Fruit fly (Drosophila melanogaster) whole organism, embryonic: ENCODE results near the gene CG14958.

Source experiments
- BEAF-32 ChIP-seq: fragments of 200-800 bp; sonication (Bioruptor generic); optimal IDR thresholded peaks from 3 replicates; lab custom pipeline; 2017; ENCODE audit warnings: missing biosample characterization, missing genetic modification characterization, mild to moderate bottlenecking, moderate library complexity, missing genetic modification reagents
- Bgb ChIP-seq: fragments of 200-800 bp; sonication (Bioruptor generic); IDR thresholded peaks from 2 replicates; pipeline ENCODE4 v1.3.6; 2022; ENCODE audit warnings: missing biosample characterization, missing genetic modification characterization; ENCODE audit not compliant: partially characterized antibody
- CG10654 ChIP-seq: fragments of 200-800 bp; sonication (Bioruptor generic); optimal IDR thresholded peaks from 2 replicates; lab custom pipeline; 2016; ENCODE audit warnings: missing biosample characterization, missing genetic modification characterization
- CG11456 ChIP-seq: fragments of 200-800 bp; sonication (Bioruptor generic); IDR thresholded peaks from 3 replicates; pipeline ENCODE4 v1.3.6; 2022; ENCODE audit warnings: missing biosample characterization, missing genetic modification characterization
- CG11723 ChIP-seq: fragments of 200-800 bp; sonication (Bioruptor generic); optimal IDR thresholded peaks from 2 replicates; lab custom pipeline; 2017; ENCODE audit warnings: missing biosample characterization, mild to moderate bottlenecking, missing genetic modification characterization
- CG12744 ChIP-seq: fragments of 200-800 bp; sonication (Bioruptor generic); optimal IDR thresholded peaks from 2 replicates; lab custom pipeline; 2016; ENCODE audit warnings: missing biosample characterization, missing genetic modification characterization
- CG15514 ChIP-seq: fragments of 200-800 bp; sonication (Bioruptor generic); optimal IDR thresholded peaks from 3 replicates; lab custom pipeline; 2017; ENCODE audit warnings: missing biosample characterization, missing genetic modification characterization, mild to moderate bottlenecking, moderate library complexity, missing genetic modification reagents
- CG17802 ChIP-seq: fragments of 200-800 bp; sonication (Bioruptor generic); optimal IDR thresholded peaks from 2 replicates; lab custom pipeline; 2018; ENCODE audit warnings: missing biosample characterization, mild to moderate bottlenecking, missing genetic modification characterization, moderate library complexity
- CG17829 ChIP-seq: fragments of 200-800 bp; optimal IDR thresholded peaks from 2 replicates; lab custom pipeline; 2019; ENCODE audit warnings: missing biosample characterization, mild to moderate bottlenecking, missing genetic modification characterization, moderate library complexity
- CG18011 ChIP-seq: fragments of 200-800 bp; sonication (Bioruptor generic); optimal IDR thresholded peaks from 2 replicates; lab custom pipeline; 2017; ENCODE audit warnings: missing biosample characterization, missing genetic modification characterization, mild to moderate bottlenecking, moderate library complexity, missing genotype
- CG2120 ChIP-seq: fragments of 200-800 bp; sonication (Bioruptor generic); optimal IDR thresholded peaks from 3 replicates; lab custom pipeline; 2016; ENCODE audit warnings: missing biosample characterization, missing genetic modification characterization
- CG2129 ChIP-seq: fragments of 200-800 bp; sonication (Bioruptor generic); IDR thresholded peaks from 2 replicates; pipeline ENCODE4 v1.3.6; 2022; ENCODE audit warnings: missing biosample characterization, missing genetic modification characterization; ENCODE audit not compliant: partially characterized antibody
- CG5245 ChIP-seq: fragments of 200-800 bp; sonication (Bioruptor generic); optimal IDR thresholded peaks from 3 replicates; lab custom pipeline; 2016; ENCODE audit warnings: missing biosample characterization, missing genetic modification characterization
- CG7928 ChIP-seq: fragments of 200-800 bp; sonication (Bioruptor generic); optimal IDR thresholded peaks from 2 replicates; lab custom pipeline; 2017; ENCODE audit warnings: missing biosample characterization, mild to moderate bottlenecking, missing genetic modification characterization
- CG9817 ChIP-seq: fragments of 200-800 bp; sonication (Bioruptor generic); optimal IDR thresholded peaks from 2 replicates; lab custom pipeline; 2018; ENCODE audit warnings: missing biosample characterization, mild to moderate bottlenecking, missing genetic modification characterization, moderate library complexity
- Dek ChIP-seq: fragments of 200-800 bp; sonication (Bioruptor generic); optimal IDR thresholded peaks from 3 replicates; lab custom pipeline; 2019; ENCODE audit warnings: missing biosample characterization, mild to moderate bottlenecking, missing genetic modification characterization, moderate library complexity
- Fer1 ChIP-seq: fragments of 200-800 bp; sonication (Bioruptor generic); optimal IDR thresholded peaks from 2 replicates; lab custom pipeline; 2017; ENCODE audit warnings: missing biosample characterization, mild to moderate bottlenecking, missing genetic modification characterization
- Fer2 ChIP-seq: fragments of 200-800 bp; sonication (Bioruptor generic); optimal IDR thresholded peaks from 2 replicates; lab custom pipeline; 2018; ENCODE audit warnings: missing biosample characterization, mild to moderate bottlenecking, missing genetic modification characterization, moderate library complexity
- GATAe ChIP-seq: fragments of 200-800 bp; sonication (Bioruptor generic); conservative IDR thresholded peaks from 2 replicates; pipeline ENCODE4 v1.3.6; 2022; ENCODE audit warnings: missing biosample characterization, missing genetic modification characterization
- Hmr ChIP-seq: fragments of 200-800 bp; sonication (Bioruptor generic); optimal IDR thresholded peaks from 3 replicates; lab custom pipeline; 2017; ENCODE audit warnings: mild to moderate bottlenecking, missing biosample characterization, missing genetic modification reagents, missing genetic modification characterization
- Lim3 ChIP-seq: fragments of 200-800 bp; sonication (Bioruptor generic); IDR thresholded peaks from 2 replicates; pipeline ENCODE4 v1.3.6; 2022; ENCODE audit warnings: missing biosample characterization, missing genetic modification characterization
- Nf-YA ChIP-seq: fragments of 200-800 bp; sonication (Bioruptor generic); IDR thresholded peaks from 2 replicates; pipeline ENCODE4 v1.3.6; 2022; ENCODE audit warnings: missing biosample characterization, missing genetic modification characterization
- Sin3A ChIP-seq: fragments of >200 bp; optimal IDR thresholded peaks from 2 replicates; lab custom pipeline; 2018
- al ChIP-seq: fragments of 200-800 bp; sonication (Bioruptor generic); IDR thresholded peaks from 2 replicates; pipeline ENCODE4 v1.3.6; 2022; ENCODE audit warnings: missing biosample characterization, missing genetic modification characterization
- amos ChIP-seq: fragments of 200-800 bp; sonication (Bioruptor generic); IDR thresholded peaks from 2 replicates; pipeline ENCODE4 v1.3.6; 2022; ENCODE audit warnings: missing biosample characterization, missing genetic modification characterization; ENCODE audit not compliant: partially characterized antibody
- ato ChIP-seq: fragments of 200-800 bp; sonication (Bioruptor generic); IDR thresholded peaks from 2 replicates; pipeline ENCODE4 v1.3.6; 2022; ENCODE audit warnings: missing biosample characterization, missing genetic modification characterization; ENCODE audit not compliant: partially characterized antibody
- cg ChIP-seq: fragments of 200-800 bp; sonication (Bioruptor generic); optimal IDR thresholded peaks from 3 replicates; lab custom pipeline; 2019; ENCODE audit warnings: missing biosample characterization, mild to moderate bottlenecking, missing genetic modification characterization, moderate library complexity
- chif ChIP-seq, 2 experiments: fragments of 200-800 bp; sonication (Bioruptor generic); optimal IDR thresholded peaks; 3 replicates each; lab custom pipeline; 2016; ENCODE audit warnings: missing biosample characterization in 2 of 2, missing genetic modification characterization in 2 of 2
- crol ChIP-seq: fragments of 200-800 bp; sonication (Bioruptor generic); IDR thresholded peaks from 2 replicates; pipeline ENCODE4 v1.3.6; 2022; ENCODE audit warnings: missing biosample characterization, missing genetic modification characterization
- cwo ChIP-seq: fragments of 200-800 bp; sonication (Bioruptor generic); optimal IDR thresholded peaks from 3 replicates; lab custom pipeline; 2017; ENCODE audit warnings: missing biosample characterization, missing genetic modification characterization, mild to moderate bottlenecking, moderate library complexity, missing genetic modification reagents
- gce ChIP-seq: fragments of 200-800 bp; sonication (Bioruptor generic); IDR thresholded peaks from 3 replicates; pipeline ENCODE4 v1.3.6; 2022; ENCODE audit warnings: missing biosample characterization, missing genetic modification characterization
- grau ChIP-seq: fragments of 200-800 bp; optimal IDR thresholded peaks from 3 replicates; lab custom pipeline; 2019; ENCODE audit warnings: missing biosample characterization, mild to moderate bottlenecking, missing genetic modification characterization, moderate library complexity
- jigr1 ChIP-seq: fragments of 200-800 bp; sonication (Bioruptor generic); IDR thresholded peaks from 3 replicates; pipeline ENCODE4 v1.3.6; 2022; ENCODE audit warnings: missing biosample characterization, missing genetic modification characterization
- jing ChIP-seq: fragments of 200-800 bp; sonication (Bioruptor generic); optimal IDR thresholded peaks from 2 replicates; lab custom pipeline; 2018; ENCODE audit warnings: missing biosample characterization, mild to moderate bottlenecking, missing genetic modification characterization
- jumu ChIP-seq: fragments of 200-800 bp; sonication (Bioruptor generic); optimal IDR thresholded peaks from 3 replicates; lab custom pipeline; 2016; ENCODE audit warnings: missing biosample characterization, missing genetic modification characterization
- otp ChIP-seq: fragments of 200-800 bp; sonication (Bioruptor generic); IDR thresholded peaks from 3 replicates; pipeline ENCODE4, ENCODE4 v1.3.6; 2022; ENCODE audit warnings: missing biosample characterization, missing genetic modification characterization
- pan ChIP-seq, 4 experiments: fragments of >200 bp in 3 of 4; fragments of 200-800 bp in 1 of 4; sonication (Bioruptor generic) in 1 of 4; optimal IDR thresholded peaks in 3 of 4; IDR thresholded peaks in 1 of 4; 2 replicates each; pipeline versions ENCODE4 v1.3.6 to Lab custom; 2017 to 2022; ENCODE audit warnings: missing biosample characterization in 2 of 4, missing genetic modification characterization in 2 of 4, mixed read lengths in 1 of 4
- phol ChIP-seq: fragments of 200-800 bp; sonication (Bioruptor generic); optimal IDR thresholded peaks from 3 replicates; lab custom pipeline; 2018; ENCODE audit warnings: missing biosample characterization, mild to moderate bottlenecking, missing genetic modification characterization, moderate library complexity
- pum ChIP-seq: fragments of 200-800 bp; sonication (Bioruptor generic); optimal IDR thresholded peaks from 2 replicates; lab custom pipeline; 2016; ENCODE audit warnings: missing biosample characterization, missing genetic modification characterization
- row ChIP-seq: fragments of 200-800 bp; sonication (Bioruptor generic); IDR thresholded peaks from 3 replicates; pipeline ENCODE4 v1.3.6; 2022; ENCODE audit warnings: missing biosample characterization, missing genetic modification characterization
- sens-2 ChIP-seq: fragments of 200-800 bp; sonication (Bioruptor generic); IDR thresholded peaks from 2 replicates; pipeline ENCODE4 v1.3.6; 2022; ENCODE audit warnings: missing biosample characterization, missing genetic modification characterization
- seq ChIP-seq: fragments of 200-800 bp; sonication (Bioruptor generic); IDR thresholded peaks from 2 replicates; pipeline ENCODE4 v1.3.6; 2022; ENCODE audit warnings: missing biosample characterization, missing genetic modification characterization
- sna ChIP-seq: fragments of 200-800 bp; sonication (Bioruptor generic); IDR thresholded peaks from 2 replicates; pipeline ENCODE4 v1.3.6; 2022; ENCODE audit warnings: missing biosample characterization, missing genetic modification characterization; ENCODE audit not compliant: partially characterized antibody
- sob ChIP-seq: fragments of 200-800 bp; sonication (Bioruptor generic); IDR thresholded peaks from 2 replicates; pipeline ENCODE4 v1.3.6; 2022; ENCODE audit warnings: missing biosample characterization, missing genetic modification characterization
- tup ChIP-seq: fragments of 200-800 bp; sonication (Bioruptor generic); optimal IDR thresholded peaks from 2 replicates; lab custom pipeline; 2016; ENCODE audit warnings: missing biosample characterization, mild to moderate bottlenecking, missing genetic modification characterization, moderate library complexity
- zen ChIP-seq: fragments of 200-800 bp; sonication (Bioruptor generic); optimal IDR thresholded peaks from 3 replicates; lab custom pipeline; 2018; ENCODE audit warnings: missing biosample characterization, mild to moderate bottlenecking, missing genetic modification characterization, moderate library complexity
- zfh2 ChIP-seq: fragments of 200-800 bp; sonication (Bioruptor generic); optimal IDR thresholded peaks from 2 replicates; lab custom pipeline; 2016; ENCODE audit warnings: missing biosample characterization, missing genetic modification characterization

Gene CG14958

dm6 chr3L:3148125-3149059 is 41.4 kb upstream of the CG14958 start, which contains the start of the genes Usp5 and BtbVII (continued):
- TF ChIP-seq sens-2 (GFP tag; lab: Robert Waterston, UW) (no peak), CG15514 (GFP tag; lab: Kevin White, UChicago) (peak; percentile 100), CG10654 (GFP tag; lab: Kevin White, UChicago) (peak; percentile 39), CG2129 (GFP tag; lab: Robert Waterston, UW) (peak; percentile 96), Dek (tag; lab: Kevin White, UChicago) (peak; percentile 46), CG12744 (peak; percentile 26), phol (tag; lab: Kevin White, UChicago) (peak; percentile 98), sna (GFP tag; lab: Robert Waterston, UW) (peak; percentile 99), seq (GFP tag; lab: Robert Waterston, UW) (no peak), gce (GFP tag; lab: Robert Waterston, UW) (no peak), al (GFP tag; lab: Robert Waterston, UW) (peak; percentile 36; the same call in 1 of the 2 replicates), cwo (GFP tag; lab: Kevin White, UChicago) (no peak), GATAe (no peak), zen (tag; lab: Kevin White, UChicago) (peak; percentile 46), grau (tag; lab: Kevin White, UChicago) (peak; percentile 59), CG5245 (no peak), Fer2 (tag; lab: Kevin White, UChicago) (no peak), CG7928 (GFP tag; lab: Kevin White, UChicago) (no peak), CG17802 (tag; lab: Kevin White, UChicago) (no peak), CG11456 (GFP tag; lab: Robert Waterston, UW) (no peak), CG17829 (tag; lab: Kevin White, UChicago) (peak; percentile 62), otp (GFP tag; lab: Robert Waterston, UW) (0 out of 3 replicates have a peak, but pooled peaks have one; percentile 15), chif (GFP tag; optimal IDR thresholded peaks at IDR 0.05; lab: Kevin White, UChicago) (peak; percentile 41 to 61), Fer1 (peak; percentile 59), Bgb (GFP tag; lab: Robert Waterston, UW) (peak; percentile 91), pum (GFP tag; lab: Kevin White, UChicago) (peak; percentile 50), cg (GFP tag; lab: Kevin White, UChicago) (no peak), Hmr (GFP tag; lab: Kevin White, UChicago) (peak; percentile 50), row (GFP tag; lab: Robert Waterston, UW) (peak; percentile 90), ato (peak; percentile 75), pan (optimal IDR thresholded peaks at IDR 0.05; lab: Kevin White, UChicago) (no peak), pan (GFP tag; optimal IDR thresholded peaks at IDR 0.05 in 1 of 2, IDR thresholded peaks at IDR 0.05 in 1 of 2) (peak in 1 of 2 experiments; percentile 50), Nf-YA (no peak), zfh2 (GFP tag; lab: Kevin White, UChicago) (peak; percentile 72), jing (GFP tag; lab: Kevin White, UChicago) (no peak), jigr1 (GFP tag; lab: Robert Waterston, UW) (no peak), crol (GFP tag; lab: Robert Waterston, UW) (no peak), Sin3A (lab: Kevin White, UChicago) (peak; percentile 90), CG2120 (peak; percentile 84), CG11723 (GFP tag; lab: Kevin White, UChicago) (no peak), CG9817 (tag; lab: Kevin White, UChicago) (peak; percentile 39), Lim3 (no peak), tup (peak; percentile 49), amos (peak; percentile 90), jumu (peak; percentile 61), CG18011 (GFP tag; lab: Kevin White, UChicago) (no peak), BEAF-32 (GFP tag; lab: Kevin White, UChicago) (peak; percentile 95), sob (GFP tag; lab: Robert Waterston, UW) (peak; percentile 47)
